Worm (Caenorhabditis elegans) whole organism, midembryonic: Measurements from ENCODE around the gene cnep-1.

ENCODE experiments used
- T22C8.4 ChIP-seq: fragments of 200-800 bp; sonication (Bioruptor generic); IDR thresholded peaks from 2 replicates; pipeline ENCODE4 v1.3.6; 2022; ENCODE audit warnings: missing genetic modification characterization, missing compliant biosample characterization
- cog-1 ChIP-seq: sonication (generic microtip); optimal IDR thresholded peaks from 2 replicates; lab custom pipeline; 2016; ENCODE audit warnings: missing genetic modification characterization, missing compliant biosample characterization
- klf-2 ChIP-seq: fragments of 200-800 bp; sonication (Bioruptor generic); conservative IDR thresholded peaks from 2 replicates; pipeline ENCODE4 v1.3.6; 2022; ENCODE audit warnings: missing genetic modification reagents, missing genetic modification characterization, missing compliant biosample characterization
- ztf-23 ChIP-seq: fragments of 200-800 bp; sonication (Bioruptor generic); IDR thresholded peaks from 2 replicates; pipeline ENCODE4 v1.3.6; 2022; ENCODE audit warnings: missing genetic modification reagents, missing genetic modification characterization, missing compliant biosample characterization

- TF ChIP-seq T22C8.4 (GFP tag; lab: Robert Waterston, UW) (no peak), ztf-23 (no peak), cog-1 (tag; lab: Kevin White, UChicago) (no peak), klf-2 (GFP tag; lab: Robert Waterston, UW) (no peak)
Measured at ce11 chrII:7342884-7343283, 32.7 kb downstream of the cnep-1 start.
